Fruit fly (Drosophila melanogaster) whole organism, embryonic: Measurements from ENCODE around the gene ghi.
A peak's percentile ranks its signal among the peaks of the same experiment; 100 is the strongest.

Experiments
- Antp ChIP-seq: fragments of 200-800 bp; sonication (Bioruptor generic); optimal IDR thresholded peaks from 3 replicates; lab custom pipeline; 2016; ENCODE audit warnings: missing biosample characterization, missing genetic modification characterization
- Atf-2 ChIP-seq: fragments of 200-800 bp; sonication (Bioruptor generic); optimal IDR thresholded peaks from 2 replicates; lab custom pipeline; 2016; ENCODE audit warnings: missing biosample characterization, missing genetic modification characterization
- Atf6 ChIP-seq: fragments of 200-800 bp; sonication (Bioruptor generic); IDR thresholded peaks from 2 replicates; pipeline ENCODE4 v1.3.6; 2022; ENCODE audit warnings: missing biosample characterization, missing genetic modification characterization
- CG10147 ChIP-seq: fragments of 200-800 bp; sonication (Bioruptor generic); optimal IDR thresholded peaks from 2 replicates; lab custom pipeline; 2019; ENCODE audit warnings: missing biosample characterization, mild to moderate bottlenecking, missing genetic modification characterization, moderate library complexity
- CG11456 ChIP-seq: fragments of 200-800 bp; sonication (Bioruptor generic); IDR thresholded peaks from 3 replicates; pipeline ENCODE4 v1.3.6; 2022; ENCODE audit warnings: missing biosample characterization, missing genetic modification characterization
- CG11560 ChIP-seq: fragments of 200-800 bp; sonication (Bioruptor generic); IDR thresholded peaks from 3 replicates; pipeline ENCODE4 v1.3.6; 2022; ENCODE audit warnings: missing biosample characterization, missing genetic modification characterization
- CG12155 ChIP-seq: fragments of 200-800 bp; sonication (Bioruptor generic); optimal IDR thresholded peaks from 3 replicates; lab custom pipeline; 2016; ENCODE audit warnings: missing biosample characterization, missing genetic modification characterization
- CG13123 ChIP-seq: fragments of 200-800 bp; sonication (Bioruptor generic); optimal IDR thresholded peaks from 2 replicates; lab custom pipeline; 2016; ENCODE audit warnings: missing biosample characterization, missing genetic modification characterization
- CG13287 ChIP-seq: fragments of 200-800 bp; sonication (Bioruptor generic); IDR thresholded peaks from 2 replicates; pipeline ENCODE4 v1.3.6; 2022; ENCODE audit warnings: missing biosample characterization, missing genetic modification characterization; ENCODE audit not compliant: partially characterized antibody
- CG14710 ChIP-seq: fragments of 200-800 bp; sonication (Bioruptor generic); optimal IDR thresholded peaks from 3 replicates; lab custom pipeline; 2019; ENCODE audit warnings: missing biosample characterization, mild to moderate bottlenecking, missing genetic modification characterization, moderate library complexity
- CG15269 ChIP-seq: fragments of 200-800 bp; sonication (Bioruptor generic); optimal IDR thresholded peaks from 2 replicates; lab custom pipeline; 2018; ENCODE audit warnings: missing biosample characterization, mild to moderate bottlenecking, missing genetic modification characterization, moderate library complexity
- CG15514 ChIP-seq: fragments of 200-800 bp; sonication (Bioruptor generic); optimal IDR thresholded peaks from 3 replicates; lab custom pipeline; 2017; ENCODE audit warnings: missing biosample characterization, missing genetic modification characterization, mild to moderate bottlenecking, moderate library complexity, missing genetic modification reagents
- CG17186 ChIP-seq: fragments of 200-800 bp; sonication (Bioruptor generic); optimal IDR thresholded peaks from 3 replicates; lab custom pipeline; 2017; ENCODE audit warnings: missing biosample characterization, missing genetic modification reagents, missing genetic modification characterization
- CG17612 ChIP-seq: fragments of 200-800 bp; sonication (Bioruptor generic); IDR thresholded peaks from 2 replicates; pipeline ENCODE4 v1.3.6; 2022; ENCODE audit warnings: missing biosample characterization, missing genetic modification characterization
- CG17829 ChIP-seq: fragments of 200-800 bp; optimal IDR thresholded peaks from 2 replicates; lab custom pipeline; 2019; ENCODE audit warnings: missing biosample characterization, mild to moderate bottlenecking, missing genetic modification characterization, moderate library complexity
- CG2712 ChIP-seq: fragments of 200-800 bp; optimal IDR thresholded peaks from 3 replicates; lab custom pipeline; 2019; ENCODE audit warnings: missing biosample characterization, mild to moderate bottlenecking, missing genetic modification characterization, moderate library complexity
- CG3995 ChIP-seq: fragments of 200-800 bp; sonication (Bioruptor generic); optimal IDR thresholded peaks from 3 replicates; lab custom pipeline; 2016; ENCODE audit warnings: missing biosample characterization, missing genetic modification characterization
- CG4617 ChIP-seq: fragments of 200-800 bp; sonication (Bioruptor generic); optimal IDR thresholded peaks from 3 replicates; lab custom pipeline; 2016; ENCODE audit warnings: missing biosample characterization, missing genetic modification characterization, borderline replicate concordance
- CG4730 ChIP-seq: fragments of 200-800 bp; sonication (Bioruptor generic); IDR thresholded peaks from 2 replicates; pipeline ENCODE4 v1.3.6; 2022; ENCODE audit warnings: missing biosample characterization, missing genetic modification characterization
- CG7372 ChIP-seq: fragments of 200-800 bp; sonication (Bioruptor generic); IDR thresholded peaks from 2 replicates; pipeline ENCODE4 v1.3.6; 2022; ENCODE audit warnings: missing biosample characterization, missing genetic modification characterization
- CG8359 ChIP-seq: fragments of 200-800 bp; sonication (Bioruptor generic); optimal IDR thresholded peaks from 2 replicates; lab custom pipeline; 2017; ENCODE audit warnings: missing biosample characterization, mild to moderate bottlenecking, missing genetic modification characterization, borderline replicate concordance
- CG8765 ChIP-seq: fragments of 200-800 bp; sonication (Bioruptor generic); IDR thresholded peaks from 2 replicates; pipeline ENCODE4 v1.3.6; 2022; ENCODE audit warnings: missing biosample characterization, missing genetic modification characterization
- CG9215 ChIP-seq: fragments of 200-800 bp; sonication (Bioruptor generic); IDR thresholded peaks from 2 replicates; pipeline ENCODE4 v1.3.6; 2022; ENCODE audit warnings: missing biosample characterization, missing genetic modification characterization
- CG9797 ChIP-seq: fragments of 200-800 bp; sonication (Bioruptor generic); optimal IDR thresholded peaks from 3 replicates; lab custom pipeline; 2018; ENCODE audit warnings: missing biosample characterization, mild to moderate bottlenecking, missing genetic modification characterization
- CTCF ChIP-seq: fragments of 200-800 bp; sonication (Bioruptor generic); optimal IDR thresholded peaks from 2 replicates; lab custom pipeline; 2017; ENCODE audit warnings: missing biosample characterization, mild to moderate bottlenecking, missing genetic modification characterization, moderate library complexity
- Ets65A ChIP-seq: fragments of 200-800 bp; sonication (Bioruptor generic); peaks from one replicate; lab custom pipeline; 2016; ENCODE audit warnings: missing biosample characterization, missing genetic modification characterization
- Ets97D ChIP-seq: fragments of 200-800 bp; sonication (Bioruptor generic); optimal IDR thresholded peaks from 3 replicates; lab custom pipeline; 2016; ENCODE audit warnings: missing biosample characterization, missing genetic modification characterization
- HLH4C ChIP-seq: fragments of 200-800 bp; sonication (Bioruptor generic); IDR thresholded peaks from 3 replicates; pipeline ENCODE4 v1.3.6; 2022; ENCODE audit warnings: missing biosample characterization, missing genetic modification characterization; ENCODE audit not compliant: partially characterized antibody
- HmgZ ChIP-seq: fragments of 200-800 bp; sonication (Bioruptor generic); optimal IDR thresholded peaks from 2 replicates; lab custom pipeline; 2018; ENCODE audit warnings: missing biosample characterization, mild to moderate bottlenecking, missing genetic modification characterization
- Med ChIP-seq: fragments of 200-800 bp; sonication (Bioruptor generic); peaks from one replicate; lab custom pipeline; 2016; ENCODE audit warnings: missing biosample characterization, missing genetic modification characterization, mild to moderate bottlenecking, inconsistent platforms, moderate library complexity
- Mes4 ChIP-seq: fragments of 200-800 bp; sonication (Bioruptor generic); optimal IDR thresholded peaks from 2 replicates; lab custom pipeline; 2016; ENCODE audit warnings: missing biosample characterization, missing genetic modification characterization
- NfI ChIP-seq: fragments of 200-800 bp; sonication (Bioruptor generic); optimal IDR thresholded peaks from 3 replicates; lab custom pipeline; 2018; ENCODE audit warnings: missing biosample characterization, mild to moderate bottlenecking, missing genetic modification characterization, moderate library complexity
- Poxn ChIP-seq: fragments of 200-800 bp; sonication (Bioruptor generic); IDR thresholded peaks from 2 replicates; pipeline ENCODE4 v1.3.6; 2022; ENCODE audit warnings: missing biosample characterization, missing genetic modification characterization
- Sry-δ ChIP-seq: fragments of 200-800 bp; sonication (Bioruptor generic); optimal IDR thresholded peaks from 2 replicates; lab custom pipeline; 2016; ENCODE audit warnings: missing biosample characterization, missing genetic modification characterization
- bigmax ChIP-seq: fragments of 200-800 bp; sonication (Bioruptor generic); optimal IDR thresholded peaks from 2 replicates; lab custom pipeline; 2018; ENCODE audit warnings: missing biosample characterization, mild to moderate bottlenecking, missing genetic modification characterization
- bsh ChIP-seq, 2 experiments: fragments of 200-800 bp; sonication (Bioruptor generic); optimal IDR thresholded peaks; 2 replicates each; lab custom pipeline; 2017 to 2018; ENCODE audit warnings: mild to moderate bottlenecking in 2 of 2, missing biosample characterization in 2 of 2, missing genetic modification characterization in 2 of 2, moderate library complexity in 1 of 2
- crc ChIP-seq: fragments of 200-800 bp; sonication (Bioruptor generic); optimal IDR thresholded peaks from 2 replicates; lab custom pipeline; 2016; ENCODE audit warnings: missing biosample characterization, missing genetic modification characterization
- croc ChIP-seq: fragments of 200-800 bp; sonication (Bioruptor generic); conservative IDR thresholded peaks from 3 replicates; pipeline ENCODE4 v1.3.6; 2022; ENCODE audit warnings: missing biosample characterization, missing genetic modification characterization
- dpn ChIP-seq, 2 experiments: fragments of 200-800 bp; sonication (Bioruptor generic); optimal IDR thresholded peaks; 3 replicates each; lab custom pipeline; 2016; ENCODE audit warnings: missing biosample characterization in 2 of 2, missing genetic modification characterization in 2 of 2
- ems ChIP-seq: fragments of 200-800 bp; sonication (Bioruptor generic); optimal IDR thresholded peaks from 3 replicates; lab custom pipeline; 2016; ENCODE audit warnings: missing biosample characterization, missing genetic modification characterization
- eyg ChIP-seq: fragments of 200-800 bp; sonication (Bioruptor generic); optimal IDR thresholded peaks from 3 replicates; lab custom pipeline; 2016; ENCODE audit warnings: missing biosample characterization, missing genetic modification characterization
- gro ChIP-seq: fragments of 200-800 bp; sonication (Bioruptor generic); optimal IDR thresholded peaks from 2 replicates; lab custom pipeline; 2016; ENCODE audit warnings: missing biosample characterization, missing genetic modification characterization
- hbn ChIP-seq: fragments of 200-800 bp; sonication (Bioruptor generic); IDR thresholded peaks from 2 replicates; pipeline ENCODE4 v1.3.6; 2022; ENCODE audit warnings: missing biosample characterization, missing genetic modification characterization; ENCODE audit not compliant: partially characterized antibody
- kay ChIP-seq: fragments of 200-800 bp; sonication (Bioruptor generic); optimal IDR thresholded peaks from 2 replicates; lab custom pipeline; 2016; ENCODE audit warnings: missing biosample characterization, missing genetic modification characterization
- kni ChIP-seq: fragments of 200-800 bp; sonication (Bioruptor generic); optimal IDR thresholded peaks from 3 replicates; lab custom pipeline; 2017; ENCODE audit warnings: mild to moderate bottlenecking, missing biosample characterization, missing genetic modification reagents, missing genetic modification characterization
- p53 ChIP-seq: fragments of 200-800 bp; sonication (Bioruptor generic); optimal IDR thresholded peaks from 2 replicates; lab custom pipeline; 2016; ENCODE audit warnings: missing biosample characterization, missing genetic modification characterization
- pfk ChIP-seq: fragments of 200-800 bp; sonication (Bioruptor generic); optimal IDR thresholded peaks from 2 replicates; lab custom pipeline; 2018; ENCODE audit warnings: missing biosample characterization, mild to moderate bottlenecking, missing genetic modification characterization, moderate library complexity
- phol ChIP-seq: fragments of 200-800 bp; sonication (Bioruptor generic); optimal IDR thresholded peaks from 3 replicates; lab custom pipeline; 2018; ENCODE audit warnings: missing biosample characterization, mild to moderate bottlenecking, missing genetic modification characterization, moderate library complexity
- shn ChIP-seq: fragments of 200-800 bp; sonication (Bioruptor generic); optimal IDR thresholded peaks from 3 replicates; lab custom pipeline; 2016; ENCODE audit warnings: missing biosample characterization, missing genetic modification characterization
- stwl ChIP-seq: fragments of 200-800 bp; sonication (Bioruptor generic); optimal IDR thresholded peaks from 3 replicates; lab custom pipeline; 2018; ENCODE audit warnings: missing biosample characterization, mild to moderate bottlenecking, missing genetic modification characterization, moderate library complexity
- unc-4 ChIP-seq: fragments of 200-800 bp; sonication (Bioruptor generic); IDR thresholded peaks from 2 replicates; pipeline ENCODE4 v1.3.6; 2022; ENCODE audit warnings: missing biosample characterization, missing genetic modification characterization; ENCODE audit not compliant: partially characterized antibody

Gene ghi

DNA sequence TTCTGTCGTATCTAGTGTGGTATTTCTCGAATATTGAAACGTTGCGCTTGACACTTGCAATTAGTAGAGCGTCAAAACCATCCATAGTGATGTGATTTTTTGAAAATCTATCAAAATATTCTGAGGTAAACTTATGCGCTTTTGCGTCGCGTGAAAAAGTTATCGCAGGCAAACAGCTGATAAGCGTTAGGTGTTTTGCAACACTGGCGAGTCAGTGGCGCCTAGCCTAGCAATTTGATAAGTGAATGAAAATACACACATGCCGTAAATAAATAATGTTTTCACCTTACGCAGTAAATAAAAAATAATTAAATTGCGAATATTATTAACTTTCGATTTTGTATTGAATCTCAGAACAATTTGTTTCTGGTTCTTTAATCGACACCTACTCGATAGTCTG, 16.4 kb upstream of the ghi start, which contains the start of gene CG42526 (continued):
- no peak for TF ChIP-seq croc (GFP tag; lab: Robert Waterston, UW)
- peak; percentile 93 for TF ChIP-seq Ets65A (GFP tag; lab: Kevin White, UChicago)
- no peak for TF ChIP-seq CG8359 (GFP tag; lab: Kevin White, UChicago)
- TF ChIP-seq NfI (GFP tag; lab: Kevin White, UChicago): peak; percentile 31
- TF ChIP-seq unc-4: peak; percentile 74
- TF ChIP-seq Poxn: no peak
- no peak for TF ChIP-seq gro (GFP tag; lab: Kevin White, UChicago)
- TF ChIP-seq CG10147 (GFP tag; lab: Kevin White, UChicago): peak; percentile 22
- TF ChIP-seq CG11560 (tag; lab: Robert Waterston, UW): peak; percentile 78; the same call in 2 of the 3 replicates
- TF ChIP-seq CG4730 (GFP tag; lab: Robert Waterston, UW): no peak
- peak; percentile 7 for TF ChIP-seq CG13123 (GFP tag; lab: Kevin White, UChicago)
- no peak for TF ChIP-seq CG8765 (GFP tag; lab: Robert Waterston, UW)
- TF ChIP-seq CG9797 (GFP tag; lab: Kevin White, UChicago): peak; percentile 18
- peak; percentile 26 for TF ChIP-seq ems (GFP tag; lab: Kevin White, UChicago)
- TF ChIP-seq CG15514 (GFP tag; lab: Kevin White, UChicago): peak; percentile 82
- peak; percentile 34 for TF ChIP-seq Ets97D
- peak; percentile 41 for TF ChIP-seq bigmax (GFP tag; lab: Kevin White, UChicago)
- peak; percentile 96 for TF ChIP-seq Med (GFP tag; lab: Kevin White, UChicago)
- TF ChIP-seq CG7372 (GFP tag; lab: Robert Waterston, UW): no peak
- TF ChIP-seq CG14710: peak; percentile 39
- no peak for TF ChIP-seq pfk
- peak; percentile 21 for TF ChIP-seq CG3995
- peak in 1 of 2 experiments; percentile 58 for TF ChIP-seq dpn (GFP tag; optimal IDR thresholded peaks at IDR 0.05; lab: Kevin White, UChicago)
- TF ChIP-seq Mes4: peak; percentile 27
- TF ChIP-seq kni (GFP tag; lab: Kevin White, UChicago): no peak
- TF ChIP-seq HmgZ: peak; percentile 41
- no peak for TF ChIP-seq CG17612 (GFP tag; lab: Robert Waterston, UW)
- TF ChIP-seq CG15269 (tag; lab: Kevin White, UChicago): peak; percentile 48
- peak; percentile 75 for TF ChIP-seq stwl (tag; lab: Kevin White, UChicago)
- TF ChIP-seq CG13287 (GFP tag; lab: Robert Waterston, UW): peak; percentile 83
- TF ChIP-seq Atf6 (GFP tag; lab: Robert Waterston, UW): peak; percentile 63; the same call in 1 of the 2 replicates
- 0 out of 3 replicates have a peak, but pooled peaks have one; percentile 47 for TF ChIP-seq CG11456
- TF ChIP-seq phol (tag; lab: Kevin White, UChicago): no peak
- peak; percentile 25; the same call in 1 of the 3 replicates for TF ChIP-seq HLH4C (GFP tag; lab: Robert Waterston, UW)
- peak; percentile 45; the same call in 1 of the 2 replicates for TF ChIP-seq hbn (GFP tag; lab: Robert Waterston, UW)
- peak; percentile 82 for TF ChIP-seq Sry-δ
- peak; percentile 11 for TF ChIP-seq eyg
- peak; percentile 50 for TF ChIP-seq Antp
- peak; percentile 58 for TF ChIP-seq CG12155 (GFP tag; lab: Kevin White, UChicago)
- TF ChIP-seq CG2712 (tag; lab: Kevin White, UChicago): peak; percentile 23
- TF ChIP-seq CTCF (GFP tag; lab: Kevin White, UChicago): peak; percentile 59
- TF ChIP-seq shn (GFP tag; lab: Kevin White, UChicago): peak; percentile 2
- TF ChIP-seq CG9215 (GFP tag; lab: Robert Waterston, UW): no peak
- TF ChIP-seq kay: no peak
- TF ChIP-seq CG17829 (tag; lab: Kevin White, UChicago): peak; percentile 31
- TF ChIP-seq Atf-2 (GFP tag; lab: Kevin White, UChicago): peak; percentile 22
- TF ChIP-seq CG4617 (GFP tag; lab: Kevin White, UChicago): peak; percentile 9
- peak; percentile 96 for TF ChIP-seq CG17186 (GFP tag; lab: Kevin White, UChicago)
- TF ChIP-seq p53 (GFP tag; lab: Kevin White, UChicago): no peak
- peak in 1 of 2 experiments; percentile 28 for TF ChIP-seq bsh (GFP tag; optimal IDR thresholded peaks at IDR 0.05; lab: Kevin White, UChicago)
- TF ChIP-seq crc (GFP tag; lab: Kevin White, UChicago): no peak
